Worm (Caenorhabditis elegans) whole organism, L2 larva: ENCODE data around the gene F26D2.13.

Source experiments
- aly-2 ChIP-seq: fragments of 150-350 bp; optimal IDR thresholded peaks from 2 replicates; lab custom pipeline; 2014; ENCODE audit warnings: missing biosample characterization, missing genetic modification characterization
- ceh-82 ChIP-seq: fragments of 150-350 bp; optimal IDR thresholded peaks from 2 replicates; lab custom pipeline; 2014; ENCODE audit warnings: missing biosample characterization, missing genetic modification characterization
- egl-27 ChIP-seq: sonication (generic microtip); optimal IDR thresholded peaks from 3 replicates; lab custom pipeline; 2017; ENCODE audit warnings: missing biosample characterization, missing genetic modification reagents, missing genetic modification characterization
- elt-3 ChIP-seq: sonication (generic microtip); optimal IDR thresholded peaks from 2 replicates; lab custom pipeline; 2017; ENCODE audit warnings: missing biosample characterization, missing genetic modification characterization
- fos-1 ChIP-seq: fragments of 150-350 bp; optimal IDR thresholded peaks from 2 replicates; lab custom pipeline; 2014; ENCODE audit warnings: missing biosample characterization, missing genetic modification characterization
- lin-39 ChIP-seq: fragments of 150-350 bp; optimal IDR thresholded peaks from 2 replicates; lab custom pipeline; 2014; ENCODE audit warnings: missing biosample characterization, missing genetic modification reagents, missing genetic modification characterization
- mdl-1 ChIP-seq, 2 experiments: fragments of 150-350 bp in 1 of 2; sonication (generic microtip) in 1 of 2; optimal IDR thresholded peaks; 2 replicates each; lab custom pipeline; 2017; ENCODE audit warnings: missing biosample characterization in 2 of 2, missing genetic modification characterization in 2 of 2
- nhr-10 ChIP-seq: sonication (generic microtip); optimal IDR thresholded peaks from 2 replicates; lab custom pipeline; 2017; ENCODE audit warnings: missing biosample characterization, missing genetic modification characterization
- nhr-11 ChIP-seq: fragments of 150-350 bp; optimal IDR thresholded peaks from 2 replicates; lab custom pipeline; 2014; ENCODE audit warnings: missing biosample characterization, missing genetic modification characterization
- nhr-77 ChIP-seq: fragments of 150-350 bp; optimal IDR thresholded peaks from 2 replicates; lab custom pipeline; 2014; ENCODE audit warnings: missing biosample characterization, missing genetic modification characterization
- snpc-4 ChIP-seq: fragments of 150-350 bp; optimal IDR thresholded peaks from 2 replicates; lab custom pipeline; 2014; ENCODE audit warnings: missing biosample characterization, missing genetic modification characterization
- unc-39 ChIP-seq: fragments of 150-350 bp; optimal IDR thresholded peaks from 2 replicates; lab custom pipeline; 2014; ENCODE audit warnings: missing biosample characterization, missing genetic modification characterization
- unc-55 ChIP-seq: fragments of 150-350 bp; sonication (generic microtip); optimal IDR thresholded peaks from 3 replicates; lab custom pipeline; 2014; ENCODE audit warnings: missing biosample characterization, missing genetic modification reagents, missing genetic modification characterization
- unc-62 ChIP-seq: fragments of 150-350 bp; optimal IDR thresholded peaks from 2 replicates; lab custom pipeline; 2014; ENCODE audit warnings: missing biosample characterization, missing genetic modification reagents, missing genetic modification characterization

DNA sequence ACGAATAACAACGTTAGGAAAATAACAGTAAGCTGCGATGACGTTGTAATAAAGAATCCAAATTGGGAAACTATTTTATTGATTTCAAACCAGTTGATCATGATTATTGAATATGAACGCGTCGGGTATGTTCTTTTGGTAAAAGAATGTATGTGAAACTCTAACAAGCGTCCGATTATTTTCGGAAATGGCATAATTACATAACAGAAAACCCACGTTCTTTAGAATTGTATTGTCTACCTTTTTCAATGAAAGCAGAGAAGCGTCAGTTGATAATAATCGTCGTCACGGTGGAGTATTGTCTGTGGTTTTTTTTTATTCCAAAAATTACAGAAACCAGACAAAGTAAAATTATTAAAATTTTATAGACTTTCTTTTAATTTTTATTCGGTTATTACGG lies 19.7 kb upstream of the F26D2.13 start, which contains the start of gene str-14:
- TF ChIP-seq unc-39 (tag; lab: Kevin White, UChicago): no peak
- no peak for TF ChIP-seq egl-27 (tag; lab: Kevin White, UChicago)
- TF ChIP-seq snpc-4 (tag; lab: Kevin White, UChicago): no peak
- TF ChIP-seq ceh-82 (tag; lab: Kevin White, UChicago): no peak
- no peak for TF ChIP-seq nhr-10 (tag; lab: Kevin White, UChicago)
- no peak for TF ChIP-seq elt-3 (tag; lab: Kevin White, UChicago)
- no peak for TF ChIP-seq lin-39
- TF ChIP-seq nhr-77 (tag; lab: Kevin White, UChicago): no peak
- TF ChIP-seq fos-1 (tag; lab: Kevin White, UChicago): no peak
- no peak for TF ChIP-seq nhr-11 (tag; lab: Kevin White, UChicago)
- TF ChIP-seq unc-55: no peak
- no peak for TF ChIP-seq unc-62 (GFP tag; lab: Kevin White, UChicago)
- no peak for TF ChIP-seq aly-2 (tag; lab: Kevin White, UChicago)
- TF ChIP-seq mdl-1 (tag; optimal IDR thresholded peaks at IDR 0.05; lab: Kevin White, UChicago): no peak
